Fruit fly (Drosophila melanogaster) whole organism, embryonic: Measurements from ENCODE around the gene CG32428.

Experiments used
- CG10209 ChIP-seq: fragments of 200-800 bp; sonication (Bioruptor generic); optimal IDR thresholded peaks from 3 replicates; lab custom pipeline; 2017; ENCODE audit warnings: missing biosample characterization, mild to moderate bottlenecking, missing genetic modification characterization, missing genetic modification reagents
- CG10267 ChIP-seq: fragments of 200-800 bp; sonication (Bioruptor generic); optimal IDR thresholded peaks from 2 replicates; lab custom pipeline; 2018; ENCODE audit warnings: missing biosample characterization, mild to moderate bottlenecking, missing genetic modification characterization, moderate library complexity
- CG10274 ChIP-seq: fragments of 200-800 bp; sonication (Bioruptor generic); optimal IDR thresholded peaks from 3 replicates; lab custom pipeline; 2017; ENCODE audit warnings: missing biosample characterization, mild to moderate bottlenecking, missing genetic modification characterization
- CG10654 ChIP-seq: fragments of 200-800 bp; sonication (Bioruptor generic); optimal IDR thresholded peaks from 2 replicates; lab custom pipeline; 2016; ENCODE audit warnings: missing biosample characterization, missing genetic modification characterization
- CG10979 ChIP-seq: fragments of 200-800 bp; sonication (Bioruptor generic); optimal IDR thresholded peaks from 2 replicates; lab custom pipeline; 2018; ENCODE audit warnings: missing biosample characterization, mild to moderate bottlenecking, missing genetic modification characterization, moderate library complexity
- CG12391 ChIP-seq: fragments of 200-800 bp; sonication (Bioruptor generic); optimal IDR thresholded peaks from 3 replicates; lab custom pipeline; 2018; ENCODE audit warnings: missing biosample characterization, mild to moderate bottlenecking, missing genetic modification characterization, moderate library complexity
- CG12942 ChIP-seq: fragments of 200-800 bp; sonication (Bioruptor generic); optimal IDR thresholded peaks from 3 replicates; lab custom pipeline; 2016; ENCODE audit warnings: missing biosample characterization, missing genetic modification characterization
- CG13287 ChIP-seq: fragments of 200-800 bp; sonication (Bioruptor generic); IDR thresholded peaks from 2 replicates; pipeline ENCODE4 v1.3.6; 2022; ENCODE audit warnings: missing biosample characterization, missing genetic modification characterization; ENCODE audit not compliant: partially characterized antibody
- CG13424 ChIP-seq: fragments of 200-800 bp; sonication (Bioruptor generic); optimal IDR thresholded peaks from 2 replicates; lab custom pipeline; 2019; ENCODE audit warnings: missing biosample characterization, mild to moderate bottlenecking, missing genetic modification characterization, moderate library complexity
- CG15696 ChIP-seq: fragments of 200-800 bp; sonication (Bioruptor generic); optimal IDR thresholded peaks from 2 replicates; lab custom pipeline; 2019; ENCODE audit warnings: missing biosample characterization, mild to moderate bottlenecking, missing genetic modification characterization, moderate library complexity
- CG17361 ChIP-seq: fragments of 200-800 bp; sonication (Bioruptor generic); IDR thresholded peaks from 3 replicates; pipeline ENCODE4 v1.3.6; 2022; ENCODE audit warnings: missing biosample characterization, missing genetic modification characterization
- CG18262 ChIP-seq: fragments of 200-800 bp; optimal IDR thresholded peaks from 3 replicates; lab custom pipeline; 2019; ENCODE audit warnings: missing biosample characterization, mild to moderate bottlenecking, missing genetic modification characterization, moderate library complexity
- CG2120 ChIP-seq: fragments of 200-800 bp; sonication (Bioruptor generic); optimal IDR thresholded peaks from 3 replicates; lab custom pipeline; 2016; ENCODE audit warnings: missing biosample characterization, missing genetic modification characterization
- CG30403 ChIP-seq: fragments of 200-800 bp; sonication (Bioruptor generic); optimal IDR thresholded peaks from 3 replicates; lab custom pipeline; 2016; ENCODE audit warnings: missing biosample characterization, missing genetic modification characterization
- CG31441 ChIP-seq: fragments of 200-800 bp; sonication (Bioruptor generic); IDR thresholded peaks from 2 replicates; pipeline ENCODE4 v1.3.6; 2022; ENCODE audit warnings: missing biosample characterization, missing genetic modification characterization
- CG3847 ChIP-seq: fragments of 200-800 bp; sonication (Bioruptor generic); IDR thresholded peaks from 2 replicates; pipeline ENCODE4 v1.3.6; 2022; ENCODE audit warnings: missing biosample characterization, missing genetic modification characterization
- CG3995 ChIP-seq: fragments of 200-800 bp; sonication (Bioruptor generic); optimal IDR thresholded peaks from 3 replicates; lab custom pipeline; 2016; ENCODE audit warnings: missing biosample characterization, missing genetic modification characterization
- CG4617 ChIP-seq: fragments of 200-800 bp; sonication (Bioruptor generic); optimal IDR thresholded peaks from 3 replicates; lab custom pipeline; 2016; ENCODE audit warnings: missing biosample characterization, missing genetic modification characterization, borderline replicate concordance
- CG8290 ChIP-seq, 3 experiments: fragments of 200-800 bp; sonication (Bioruptor generic); optimal IDR thresholded peaks; 2 replicates each; lab custom pipeline; 2016 to 2019; ENCODE audit warnings: missing biosample characterization in 3 of 3, missing genetic modification characterization in 3 of 3, mild to moderate bottlenecking in 2 of 3, moderate library complexity in 1 of 3
- CG9797 ChIP-seq: fragments of 200-800 bp; sonication (Bioruptor generic); optimal IDR thresholded peaks from 3 replicates; lab custom pipeline; 2018; ENCODE audit warnings: missing biosample characterization, mild to moderate bottlenecking, missing genetic modification characterization
- Chrac-16 ChIP-seq: fragments of 200-800 bp; sonication (Bioruptor generic); optimal IDR thresholded peaks from 3 replicates; lab custom pipeline; 2016; ENCODE audit warnings: missing biosample characterization, missing genetic modification characterization
- D19A ChIP-seq: fragments of 200-800 bp; optimal IDR thresholded peaks from 3 replicates; lab custom pipeline; 2019; ENCODE audit warnings: missing biosample characterization, mild to moderate bottlenecking, missing genetic modification characterization, moderate library complexity
- Dp ChIP-seq: fragments of 200-800 bp; sonication (Bioruptor generic); optimal IDR thresholded peaks from 2 replicates; lab custom pipeline; 2018; ENCODE audit warnings: missing biosample characterization, mild to moderate bottlenecking, missing genetic modification characterization, moderate library complexity
- E2f2 ChIP-seq: fragments of 200-800 bp; sonication (Bioruptor generic); IDR thresholded peaks from 2 replicates; pipeline ENCODE4 v1.3.6; 2022; ENCODE audit warnings: missing biosample characterization, missing genetic modification characterization
- Ets65A ChIP-seq: fragments of 200-800 bp; sonication (Bioruptor generic); peaks from one replicate; lab custom pipeline; 2016; ENCODE audit warnings: missing biosample characterization, missing genetic modification characterization
- Fer3 ChIP-seq: fragments of 200-800 bp; sonication (Bioruptor generic); optimal IDR thresholded peaks from 2 replicates; lab custom pipeline; 2018; ENCODE audit warnings: missing biosample characterization, mild to moderate bottlenecking, missing genetic modification characterization, moderate library complexity
- HmgZ ChIP-seq: fragments of 200-800 bp; sonication (Bioruptor generic); optimal IDR thresholded peaks from 2 replicates; lab custom pipeline; 2018; ENCODE audit warnings: missing biosample characterization, mild to moderate bottlenecking, missing genetic modification characterization
- Lhr ChIP-seq: fragments of 200-800 bp; sonication (Bioruptor generic); optimal IDR thresholded peaks from 3 replicates; lab custom pipeline; 2017; ENCODE audit warnings: mild to moderate bottlenecking, missing biosample characterization, missing genetic modification reagents, missing genetic modification characterization
- MBD-R2 ChIP-seq: fragments of 200-800 bp; sonication (Bioruptor generic); IDR thresholded peaks from 2 replicates; pipeline ENCODE4 v1.3.6; 2022; ENCODE audit warnings: missing biosample characterization, missing genetic modification characterization
- Max ChIP-seq: fragments of 200-800 bp; sonication (Bioruptor generic); optimal IDR thresholded peaks from 2 replicates; lab custom pipeline; 2016; ENCODE audit warnings: missing biosample characterization, mild to moderate bottlenecking, missing genetic modification characterization
- Med ChIP-seq: fragments of 200-800 bp; sonication (Bioruptor generic); peaks from one replicate; lab custom pipeline; 2016; ENCODE audit warnings: missing biosample characterization, missing genetic modification characterization, mild to moderate bottlenecking, inconsistent platforms, moderate library complexity
- Nf-YC ChIP-seq: fragments of 200-800 bp; optimal IDR thresholded peaks from 3 replicates; lab custom pipeline; 2019; ENCODE audit warnings: missing biosample characterization, mild to moderate bottlenecking, missing genetic modification characterization, moderate library complexity
- PHDP ChIP-seq: fragments of 200-800 bp; sonication (Bioruptor generic); optimal IDR thresholded peaks from 3 replicates; lab custom pipeline; 2018; ENCODE audit warnings: missing biosample characterization, mild to moderate bottlenecking, missing genetic modification characterization, moderate library complexity
- YL-1 ChIP-seq: fragments of 200-800 bp; sonication (Bioruptor generic); optimal IDR thresholded peaks from 3 replicates; lab custom pipeline; 2017; ENCODE audit warnings: missing biosample characterization, mild to moderate bottlenecking, missing genetic modification characterization
- ci ChIP-seq: fragments of 200-800 bp; sonication (Bioruptor generic); IDR thresholded peaks from 3 replicates; pipeline ENCODE4 v1.3.6; 2022; ENCODE audit warnings: missing biosample characterization, missing genetic modification characterization
- dpn ChIP-seq, 2 experiments: fragments of 200-800 bp; sonication (Bioruptor generic); optimal IDR thresholded peaks; 3 replicates each; lab custom pipeline; 2016; ENCODE audit warnings: missing biosample characterization in 2 of 2, missing genetic modification characterization in 2 of 2
- ewg ChIP-seq: fragments of 200-800 bp; sonication (Bioruptor generic); optimal IDR thresholded peaks from 3 replicates; lab custom pipeline; 2017; ENCODE audit warnings: mild to moderate bottlenecking, missing biosample characterization, missing genetic modification reagents, missing genetic modification characterization
- eyg ChIP-seq: fragments of 200-800 bp; sonication (Bioruptor generic); optimal IDR thresholded peaks from 3 replicates; lab custom pipeline; 2016; ENCODE audit warnings: missing biosample characterization, missing genetic modification characterization
- hbn ChIP-seq: fragments of 200-800 bp; sonication (Bioruptor generic); IDR thresholded peaks from 2 replicates; pipeline ENCODE4 v1.3.6; 2022; ENCODE audit warnings: missing biosample characterization, missing genetic modification characterization; ENCODE audit not compliant: partially characterized antibody
- ind ChIP-seq: fragments of 200-800 bp; sonication (Bioruptor generic); optimal IDR thresholded peaks from 3 replicates; lab custom pipeline; 2016; ENCODE audit warnings: missing biosample characterization, missing genetic modification characterization
- knrl ChIP-seq: fragments of 200-800 bp; sonication (Bioruptor generic); IDR thresholded peaks from 3 replicates; pipeline ENCODE4 v1.3.6; 2022; ENCODE audit warnings: missing biosample characterization, missing genetic modification characterization; ENCODE audit not compliant: partially characterized antibody
- lilli ChIP-seq: fragments of 200-800 bp; sonication (Bioruptor generic); optimal IDR thresholded peaks from 3 replicates; lab custom pipeline; 2016; ENCODE audit warnings: missing biosample characterization, missing genetic modification characterization
- lola ChIP-seq, 3 experiments: fragments of >200 bp in 2 of 3; fragments of 200-800 bp in 1 of 3; sonication (Bioruptor generic) in 1 of 3; optimal IDR thresholded peaks; 2 replicates each; lab custom pipeline; 2017 to 2019; ENCODE audit warnings: missing biosample characterization in 3 of 3, missing genetic modification characterization in 3 of 3, mild to moderate bottlenecking in 1 of 3, moderate library complexity in 1 of 3
- row ChIP-seq: fragments of 200-800 bp; sonication (Bioruptor generic); IDR thresholded peaks from 3 replicates; pipeline ENCODE4 v1.3.6; 2022; ENCODE audit warnings: missing biosample characterization, missing genetic modification characterization
- sim ChIP-seq: fragments of 200-800 bp; sonication (Bioruptor generic); IDR thresholded peaks from 2 replicates; pipeline ENCODE4 v1.3.6; 2022; ENCODE audit warnings: missing biosample characterization, missing genetic modification characterization
- trem ChIP-seq: fragments of 200-800 bp; optimal IDR thresholded peaks from 3 replicates; lab custom pipeline; 2019; ENCODE audit warnings: missing biosample characterization, mild to moderate bottlenecking, missing genetic modification characterization, moderate library complexity
- unpg ChIP-seq: fragments of 200-800 bp; sonication (Bioruptor generic); optimal IDR thresholded peaks from 3 replicates; lab custom pipeline; 2018; ENCODE audit warnings: missing biosample characterization, mild to moderate bottlenecking, missing genetic modification characterization, moderate library complexity
- yki ChIP-seq: fragments of >200 bp; optimal IDR thresholded peaks from 3 replicates; lab custom pipeline; 2018
- zfh1 ChIP-seq: fragments of 200-800 bp; sonication (Bioruptor generic); IDR thresholded peaks from 3 replicates; pipeline ENCODE4 v1.3.6; 2022; ENCODE audit warnings: missing biosample characterization, missing genetic modification characterization

CG32428 gene

DNA sequence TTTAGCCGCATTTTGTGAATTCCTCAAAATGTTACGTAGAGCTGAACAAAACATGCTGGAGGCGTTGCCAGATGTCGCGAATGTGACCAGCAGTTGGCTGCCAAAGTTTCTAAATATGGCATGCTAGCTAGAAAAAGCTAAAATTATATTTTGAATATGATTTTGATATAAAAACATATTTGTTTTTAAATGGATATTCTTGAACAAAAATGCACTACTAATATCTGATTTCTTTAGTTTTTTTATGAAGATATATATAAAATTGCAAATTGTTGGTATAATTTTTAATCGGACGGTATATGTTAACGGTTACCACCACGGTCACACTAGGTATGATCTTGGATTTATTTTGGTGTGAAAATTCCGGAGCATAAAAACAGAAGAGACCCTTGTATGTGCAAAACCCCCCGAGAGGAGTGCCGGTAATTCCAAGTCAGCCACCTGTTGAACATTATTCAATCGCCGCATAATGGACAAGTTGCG lies 47.2 kb upstream of the CG32428 start, which contains the start of the genes mTerf3 and CG5104:
mTerf3 (minus strand) TSS at position 86 of the 483 bp plus-strand sequence.
CG5104 (plus strand) TSS at position 323 of the 483 bp plus-strand sequence.
- TF ChIP-seq PHDP (tag; lab: Kevin White, UChicago) = peak; percentile 0
- TF ChIP-seq CG3847 (GFP tag; lab: Robert Waterston, UW) = peak; percentile 39; the same call in 1 of the 2 replicates
- peak; percentile 2 for TF ChIP-seq CG10979
- TF ChIP-seq unpg (GFP tag; lab: Kevin White, UChicago) = peak; percentile 4
- peak; percentile 19 for TF ChIP-seq CG18262 (tag; lab: Kevin White, UChicago)
- no peak for TF ChIP-seq ci (GFP tag; lab: Robert Waterston, UW)
- TF ChIP-seq Ets65A (GFP tag; lab: Kevin White, UChicago) = peak; percentile 69
- no peak for TF ChIP-seq hbn (GFP tag; lab: Robert Waterston, UW)
- peak; percentile 26 for TF ChIP-seq ind (GFP tag; lab: Kevin White, UChicago)
- peak; percentile 35; the same call in 1 of the 3 replicates for TF ChIP-seq knrl
- TF ChIP-seq CG10654 = peak; percentile 7
- peak; percentile 53; the same call in 1 of the 2 replicates for TF ChIP-seq MBD-R2 (GFP tag; lab: Robert Waterston, UW)
- peak; percentile 50 for TF ChIP-seq lilli (GFP tag; lab: Kevin White, UChicago)
- peak; percentile 78 for TF ChIP-seq CG9797
- peak; percentile 24 for TF ChIP-seq E2f2
- TF ChIP-seq CG10274 (GFP tag; lab: Kevin White, UChicago) = no peak
- TF ChIP-seq YL-1 (GFP tag; lab: Kevin White, UChicago) = peak; percentile 57
- peak; percentile 54 for TF ChIP-seq CG12391
- peak; percentile 46 for TF ChIP-seq Nf-YC (tag; lab: Kevin White, UChicago)
- peak in 1 of 3 experiments; percentile 34 for TF ChIP-seq lola (GFP tag; optimal IDR thresholded peaks at IDR 0.05; lab: Kevin White, UChicago)
- peak; percentile 30; the same call in 1 of the 3 replicates for TF ChIP-seq zfh1 (GFP tag; lab: Robert Waterston, UW)
- TF ChIP-seq CG30403 (GFP tag; lab: Kevin White, UChicago) = peak; percentile 49
- peak; percentile 47 for TF ChIP-seq CG4617
- peak in 1 of 2 experiments; percentile 30 for TF ChIP-seq dpn (GFP tag; optimal IDR thresholded peaks at IDR 0.05; lab: Kevin White, UChicago)
- peak; percentile 40 for TF ChIP-seq CG8290 (GFP tag; optimal IDR thresholded peaks at IDR 0.05; lab: Kevin White, UChicago)
- TF ChIP-seq CG8290 (tag; optimal IDR thresholded peaks at IDR 0.05; lab: Kevin White, UChicago) = no peak
- TF ChIP-seq row = peak; percentile 78
- peak; percentile 57 for TF ChIP-seq trem
- TF ChIP-seq CG13287 (GFP tag; lab: Robert Waterston, UW) = peak; percentile 30; the same call in 1 of the 2 replicates
- peak; percentile 42 for TF ChIP-seq CG31441 (GFP tag; lab: Robert Waterston, UW)
- peak; percentile 42 for TF ChIP-seq CG10267 (tag; lab: Kevin White, UChicago)
- TF ChIP-seq D19A = peak; percentile 14
- TF ChIP-seq CG13424 (tag; lab: Kevin White, UChicago) = peak; percentile 46
- peak; percentile 57 for TF ChIP-seq Lhr (GFP tag; lab: Kevin White, UChicago)
- peak; percentile 34 for TF ChIP-seq Dp
- TF ChIP-seq HmgZ = peak; percentile 47
- TF ChIP-seq CG17361 (GFP tag; lab: Robert Waterston, UW) = peak; percentile 40; the same call in 1 of the 3 replicates
- TF ChIP-seq sim = no peak
- TF ChIP-seq Max = peak; percentile 55
- TF ChIP-seq Fer3 (tag; lab: Kevin White, UChicago) = no peak
- peak; percentile 61 for TF ChIP-seq CG2120 (GFP tag; lab: Kevin White, UChicago)
- TF ChIP-seq ewg (GFP tag; lab: Kevin White, UChicago) = no peak
- TF ChIP-seq CG12942 (GFP tag; lab: Kevin White, UChicago) = peak; percentile 18
- no peak for TF ChIP-seq CG10209 (GFP tag; lab: Kevin White, UChicago)
- TF ChIP-seq CG3995 (GFP tag; lab: Kevin White, UChicago) = peak; percentile 30
- TF ChIP-seq CG15696 (tag; lab: Kevin White, UChicago) = peak; percentile 16
- no peak for TF ChIP-seq yki (lab: Kevin White, UChicago)
- TF ChIP-seq Med (GFP tag; lab: Kevin White, UChicago) = peak; percentile 74
- no peak for TF ChIP-seq eyg (GFP tag; lab: Kevin White, UChicago)
- peak; percentile 5 for TF ChIP-seq Chrac-16 (GFP tag; lab: Kevin White, UChicago)
